Worm (Caenorhabditis elegans) whole organism, midembryonic: Measurements from ENCODE around the gene T04H1.13.

Experiments
- cog-1 ChIP-seq: sonication (generic microtip); optimal IDR thresholded peaks from 2 replicates; lab custom pipeline; 2016; ENCODE audit warnings: missing genetic modification characterization, missing compliant biosample characterization
- flt-1 ChIP-seq: fragments of 200-800 bp; sonication (Bioruptor generic); IDR thresholded peaks from 2 replicates; pipeline ENCODE4 v1.3.6; 2022; ENCODE audit warnings: missing genetic modification characterization, missing compliant biosample characterization
- klf-2 ChIP-seq: fragments of 200-800 bp; sonication (Bioruptor generic); conservative IDR thresholded peaks from 2 replicates; pipeline ENCODE4 v1.3.6; 2022; ENCODE audit warnings: missing genetic modification reagents, missing genetic modification characterization, missing compliant biosample characterization
- med-1 ChIP-seq: sonication (generic microtip); optimal IDR thresholded peaks from 2 replicates; lab custom pipeline; 2017; ENCODE audit warnings: missing genetic modification characterization, mild to moderate bottlenecking, missing compliant biosample characterization, antibody characterized with exemption, missing genetic modification reagents; ENCODE audit not compliant: insufficient read depth
- ref-1 ChIP-seq: fragments of 200-800 bp; sonication (Bioruptor generic); conservative IDR thresholded peaks from 2 replicates; pipeline ENCODE4 v1.3.6; 2022; ENCODE audit warnings: missing genetic modification reagents, missing genetic modification characterization, missing compliant biosample characterization
- ztf-23 ChIP-seq: fragments of 200-800 bp; sonication (Bioruptor generic); IDR thresholded peaks from 2 replicates; pipeline ENCODE4 v1.3.6; 2022; ENCODE audit warnings: missing genetic modification reagents, missing genetic modification characterization, missing compliant biosample characterization
- ztf-29 ChIP-seq: fragments of 200-800 bp; sonication (Bioruptor generic); IDR thresholded peaks from 2 replicates; pipeline ENCODE4 v1.3.6; 2022; ENCODE audit warnings: missing genetic modification reagents, missing genetic modification characterization, missing compliant biosample characterization

- TF ChIP-seq cog-1 (tag; lab: Kevin White, UChicago): no peak
- no peak for TF ChIP-seq klf-2 (GFP tag; lab: Robert Waterston, UW)
- no peak for TF ChIP-seq ztf-23 (GFP tag; lab: Robert Waterston, UW)
- TF ChIP-seq ztf-29 (GFP tag; lab: Robert Waterston, UW): no peak
- TF ChIP-seq flt-1 (GFP tag; lab: Robert Waterston, UW): no peak
- no peak for TF ChIP-seq ref-1 (GFP tag; lab: Robert Waterston, UW)
- no peak for TF ChIP-seq med-1 (GFP tag; lab: Kevin White, UChicago)
These were observed 14.1 kb upstream of the T04H1.13 start, which contains the start of gene ugt-56 for ce11 chrV:12258922-12259321.
